Worm (Caenorhabditis elegans) whole organism, L1 larva: ENCODE measurements around the gene Y45F10C.4.

Source experiments
- C04F5.9 ChIP-seq: sonication (generic microtip); optimal IDR thresholded peaks from 2 replicates; lab custom pipeline; 2016; ENCODE audit warnings: missing genetic modification characterization, missing compliant biosample characterization
- C16A3.4 ChIP-seq: fragments of 150-350 bp; optimal IDR thresholded peaks from 2 replicates; lab custom pipeline; 2014; ENCODE audit warnings: missing biosample characterization, missing genetic modification characterization
- C34B4.2 ChIP-seq: sonication (generic microtip); optimal IDR thresholded peaks from 2 replicates; lab custom pipeline; 2017; ENCODE audit warnings: mild to moderate bottlenecking, missing genetic modification characterization, missing compliant biosample characterization
- F16B12.6 ChIP-seq: fragments of 150-350 bp; optimal IDR thresholded peaks from 2 replicates; lab custom pipeline; 2014; ENCODE audit warnings: missing biosample characterization, missing genetic modification characterization
- alr-1 ChIP-seq: fragments of 200-800 bp; sonication (Bioruptor generic); optimal IDR thresholded peaks from 2 replicates; lab custom pipeline; 2018; ENCODE audit warnings: borderline replicate concordance, mild to moderate bottlenecking, missing genetic modification characterization, missing compliant biosample characterization
- blmp-1 ChIP-seq: fragments of 150-350 bp; optimal IDR thresholded peaks from 2 replicates; lab custom pipeline; 2014; ENCODE audit warnings: missing biosample characterization, missing genetic modification characterization
- ceh-63 ChIP-seq: fragments of 200-800 bp; sonication (Bioruptor generic); optimal IDR thresholded peaks from 2 replicates; lab custom pipeline; 2018; ENCODE audit warnings: mild to moderate bottlenecking, missing genetic modification characterization, missing compliant biosample characterization
- ceh-8 ChIP-seq: fragments of 200-800 bp; sonication (Bioruptor generic); optimal IDR thresholded peaks from 2 replicates; lab custom pipeline; 2018; ENCODE audit warnings: mild to moderate bottlenecking, missing genetic modification characterization, moderate library complexity, missing compliant biosample characterization
- ceh-82 ChIP-seq, 3 experiments: fragments of 150-350 bp in 1 of 3; sonication (generic microtip) in 2 of 3; optimal IDR thresholded peaks; 2 replicates each; lab custom pipeline; 2014 to 2017; ENCODE audit warnings: missing biosample characterization in 3 of 3, missing genetic modification characterization in 3 of 3
- dpl-1 ChIP-seq, 3 experiments: fragments of 150-350 bp in 2 of 3; sonication (generic microtip) in 1 of 3; optimal IDR thresholded peaks; 2 replicates each; lab custom pipeline; 2014 to 2017; ENCODE audit warnings: missing biosample characterization in 3 of 3, missing genetic modification characterization in 3 of 3, missing genetic modification reagents in 3 of 3
- dsc-1 ChIP-seq: sonication (generic microtip); optimal IDR thresholded peaks from 2 replicates; lab custom pipeline; 2016; ENCODE audit warnings: mild to moderate bottlenecking, missing genetic modification characterization, missing compliant biosample characterization
- efl-3 ChIP-seq: fragments of 200-800 bp; sonication (Bioruptor generic); optimal IDR thresholded peaks from 2 replicates; lab custom pipeline; 2018; ENCODE audit warnings: mild to moderate bottlenecking, missing genetic modification characterization, missing compliant biosample characterization
- egl-13 ChIP-seq: sonication (generic microtip); optimal IDR thresholded peaks from 2 replicates; lab custom pipeline; 2016; ENCODE audit warnings: missing genotype, missing genetic modification reagents, missing genetic modification characterization, missing compliant biosample characterization
- ets-5 ChIP-seq: fragments of 200-800 bp; sonication (Bioruptor generic); IDR thresholded peaks from 2 replicates; pipeline ENCODE4 v1.3.6; 2022; ENCODE audit warnings: missing genetic modification characterization, missing compliant biosample characterization
- fkh-4 ChIP-seq: sonication (generic microtip); optimal IDR thresholded peaks from 2 replicates; lab custom pipeline; 2016; ENCODE audit warnings: missing compliant biosample characterization, missing genetic modification characterization, borderline replicate concordance
- hlh-4 ChIP-seq: sonication (generic microtip); optimal IDR thresholded peaks from 2 replicates; lab custom pipeline; 2016; ENCODE audit warnings: mild to moderate bottlenecking, missing genetic modification characterization, missing compliant biosample characterization
- hpl-2 ChIP-seq: fragments of 150-350 bp; optimal IDR thresholded peaks from 2 replicates; lab custom pipeline; 2014; ENCODE audit warnings: missing biosample characterization, missing genetic modification reagents, missing genetic modification characterization
- isw-1 ChIP-seq: fragments of 200-800 bp; sonication (Bioruptor generic); IDR thresholded peaks from 2 replicates; pipeline ENCODE4 v1.3.6; 2022; ENCODE audit warnings: missing genetic modification characterization, missing compliant biosample characterization
- lin-39 ChIP-seq: fragments of 150-350 bp; optimal IDR thresholded peaks from 2 replicates; lab custom pipeline; 2014; ENCODE audit warnings: missing biosample characterization, missing genetic modification reagents, missing genetic modification characterization
- lsy-2 ChIP-seq, 2 experiments: fragments of 150-350 bp; optimal IDR thresholded peaks; 2 replicates each; lab custom pipeline; 2014; ENCODE audit warnings: missing biosample characterization in 2 of 2, missing genetic modification characterization in 2 of 2
- mef-2 ChIP-seq: fragments of 150-350 bp; optimal IDR thresholded peaks from 2 replicates; lab custom pipeline; 2014; ENCODE audit warnings: missing biosample characterization, missing genetic modification characterization
- mep-1 ChIP-seq: fragments of 150-350 bp; optimal IDR thresholded peaks from 2 replicates; lab custom pipeline; 2014; ENCODE audit warnings: missing biosample characterization, missing genetic modification characterization
- nhr-11 ChIP-seq: fragments of 150-350 bp; optimal IDR thresholded peaks from 2 replicates; lab custom pipeline; 2014; ENCODE audit warnings: missing biosample characterization, missing genetic modification characterization
- nhr-12 ChIP-seq: sonication (generic microtip); optimal IDR thresholded peaks from 2 replicates; lab custom pipeline; 2017; ENCODE audit warnings: missing biosample characterization, missing genetic modification characterization
- nhr-19 ChIP-seq: fragments of 200-800 bp; sonication (Bioruptor generic); conservative IDR thresholded peaks from 2 replicates; pipeline ENCODE4 v1.3.6; 2022; ENCODE audit warnings: missing genetic modification characterization, missing compliant biosample characterization
- nhr-237 ChIP-seq: fragments of 150-350 bp; optimal IDR thresholded peaks from 2 replicates; lab custom pipeline; 2014; ENCODE audit warnings: missing biosample characterization, missing genetic modification characterization
- nhr-47 ChIP-seq: sonication (generic microtip); optimal IDR thresholded peaks from 2 replicates; lab custom pipeline; 2016; ENCODE audit warnings: mild to moderate bottlenecking, missing genetic modification characterization, moderate library complexity, missing compliant biosample characterization
- nhr-77 ChIP-seq: fragments of 150-350 bp; optimal IDR thresholded peaks from 2 replicates; lab custom pipeline; 2014; ENCODE audit warnings: missing biosample characterization, missing genetic modification characterization
- pqm-1 ChIP-seq: sonication (generic microtip); optimal IDR thresholded peaks from 3 replicates; lab custom pipeline; 2017; ENCODE audit warnings: missing biosample characterization, missing genetic modification characterization
- snpc-4 ChIP-seq: fragments of 150-350 bp; optimal IDR thresholded peaks from 2 replicates; lab custom pipeline; 2014; ENCODE audit warnings: missing biosample characterization, missing genetic modification characterization
- sup-37 ChIP-seq: fragments of 200-800 bp; sonication (Bioruptor generic); optimal IDR thresholded peaks from 2 replicates; lab custom pipeline; 2018; ENCODE audit warnings: mild to moderate bottlenecking, missing genetic modification characterization, missing compliant biosample characterization
- tlp-1 ChIP-seq: fragments of 150-350 bp; optimal IDR thresholded peaks from 2 replicates; lab custom pipeline; 2014; ENCODE audit warnings: missing biosample characterization, missing genetic modification characterization
- unc-62 ChIP-seq: fragments of 150-350 bp; optimal IDR thresholded peaks from 2 replicates; lab custom pipeline; 2014; ENCODE audit warnings: missing biosample characterization, missing genetic modification reagents, missing genetic modification characterization
- unc-98 ChIP-seq: fragments of 200-800 bp; sonication (Bioruptor generic); IDR thresholded peaks from 2 replicates; pipeline ENCODE4 v1.3.6; 2022; ENCODE audit warnings: missing genetic modification characterization, missing compliant biosample characterization

The Y45F10C.4 gene

ce11 chrIV:13636975-13637374, 27.0 kb downstream of the Y45F10C.4 start, which contains the start of gene C08F11.7:
C08F11.7 (plus strand) TSS chrIV:13637275.
- no peak for TF ChIP-seq nhr-19 (GFP tag; lab: Robert Waterston, UW)

ce11 chrIV:13633165-13633564, 30.8 kb downstream of the Y45F10C.4 start, which contains the start of gene fbxa-98:
fbxa-98 (plus strand) TSS chrIV:13633407.
- TF ChIP-seq dsc-1 (tag; lab: Kevin White, UChicago): no peak
- no peak for TF ChIP-seq hlh-4 (tag; lab: Kevin White, UChicago)
- no peak for TF ChIP-seq nhr-237 (tag; lab: Kevin White, UChicago)
- TF ChIP-seq, all 84 proteins: peak for 0

- no peak for TF ChIP-seq ets-5 (GFP tag; lab: Robert Waterston, UW)
- no peak for TF ChIP-seq egl-13 (tag; lab: Kevin White, UChicago)
- TF ChIP-seq lin-39 (tag; lab: Kevin White, UChicago): no peak
- no peak for TF ChIP-seq efl-3 (GFP tag; lab: Kevin White, UChicago)
- TF ChIP-seq nhr-11 (tag; lab: Kevin White, UChicago): no peak
- TF ChIP-seq dpl-1 (GFP tag; optimal IDR thresholded peaks at IDR 0.05; lab: Kevin White, UChicago): no peak
- TF ChIP-seq C04F5.9: no peak
- no peak for TF ChIP-seq tlp-1
- TF ChIP-seq isw-1 (GFP tag; lab: Robert Waterston, UW): no peak
- TF ChIP-seq lsy-2 (tag; optimal IDR thresholded peaks at IDR 0.05; lab: Kevin White, UChicago): no peak
- no peak for TF ChIP-seq blmp-1 (tag; lab: Kevin White, UChicago)
These were observed 31.4 kb downstream of the Y45F10C.4 start for ce11 chrIV:13632613-13633012.

- TF ChIP-seq unc-98 (GFP tag; lab: Robert Waterston, UW): no peak
- no peak for TF ChIP-seq nhr-47 (tag; lab: Kevin White, UChicago)
- no peak for TF ChIP-seq ceh-63 (GFP tag; lab: Kevin White, UChicago)
- TF ChIP-seq mef-2: no peak
- no peak for TF ChIP-seq nhr-12
- TF ChIP-seq mep-1 (tag; lab: Kevin White, UChicago): no peak
- TF ChIP-seq snpc-4 (tag; lab: Kevin White, UChicago): no peak
- TF ChIP-seq C16A3.4 (tag; lab: Kevin White, UChicago): no peak
- TF ChIP-seq C34B4.2: no peak
- TF ChIP-seq fkh-4 (tag; lab: Kevin White, UChicago): no peak
- no peak for TF ChIP-seq hlh-4 (tag; lab: Kevin White, UChicago)
- no peak for TF ChIP-seq F16B12.6 (tag; lab: Kevin White, UChicago)
- no peak for TF ChIP-seq hpl-2
- no peak for TF ChIP-seq ceh-8 (GFP tag; lab: Kevin White, UChicago)
- no peak for TF ChIP-seq alr-1 (tag; lab: Kevin White, UChicago)
- no peak for TF ChIP-seq pqm-1 (tag; lab: Kevin White, UChicago)
- no peak for TF ChIP-seq unc-62
- no peak for TF ChIP-seq blmp-1 (tag; lab: Kevin White, UChicago)
- no peak for TF ChIP-seq ceh-82 (tag; optimal IDR thresholded peaks at IDR 0.05; lab: Kevin White, UChicago)
These were observed 37.5 kb downstream of the Y45F10C.4 start, which contains the start of gene sru-21 for ce11 chrIV:13626469-13626868. sru-21 (plus strand) TSS chrIV:13626769.

ce11 chrIV:13623533-13623932, 40.5 kb downstream of the Y45F10C.4 start, which contains the start of gene C08F11.1:
C08F11.1 (plus strand) TSS chrIV:13623833.
- TF ChIP-seq nhr-77 (tag; lab: Kevin White, UChicago) (no peak), sup-37 (GFP tag; lab: Kevin White, UChicago) (no peak), unc-98 (GFP tag; lab: Robert Waterston, UW) (no peak)
